Worm (Caenorhabditis elegans): ENCODE measurements around the gene znf-207.

DNA sequence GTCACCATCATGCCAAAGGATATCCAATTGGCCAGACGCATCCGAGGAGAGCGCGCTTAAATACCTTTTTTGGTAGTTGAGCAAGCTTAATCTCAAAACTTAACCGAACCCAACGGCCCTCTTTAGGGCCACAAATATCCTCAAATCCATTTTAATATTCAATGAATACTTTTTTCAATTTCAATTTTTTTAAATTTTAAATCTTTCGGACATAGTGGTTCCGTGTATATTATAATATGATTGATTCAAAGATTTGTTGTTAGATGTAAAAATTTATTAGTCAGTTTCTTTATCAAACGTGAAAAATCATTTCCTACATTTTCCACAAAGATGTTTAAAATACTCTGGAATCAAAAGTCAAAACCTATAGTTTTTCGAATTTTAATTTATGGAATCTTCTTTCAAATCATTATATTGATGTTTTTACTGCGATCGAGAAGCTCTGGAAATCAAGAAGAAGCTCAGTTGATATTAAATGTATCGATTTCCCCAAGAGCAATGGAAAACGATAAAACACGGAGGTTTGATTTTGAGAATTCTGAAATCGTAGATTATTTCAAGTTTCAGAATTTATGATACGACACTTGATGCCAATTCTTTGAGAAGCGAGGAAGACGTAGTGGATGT is 16.3 kb downstream of the znf-207 start, which contains the start of gene B0035.21:
- TF ChIP-seq C34F6.9 (tag; optimal IDR thresholded peaks at IDR 0.05) (no peak), lsy-2 (tag; optimal IDR thresholded peaks at IDR 0.05) (no peak), alr-1 (tag; optimal IDR thresholded peaks at IDR 0.05) (no peak), mab-5 (tag; optimal IDR thresholded peaks at IDR 0.05) (no peak), snpc-4 (tag; optimal IDR thresholded peaks at IDR 0.05) (no peak), aly-2 (tag; optimal IDR thresholded peaks at IDR 0.05) (no peak), zag-1 (tag; optimal IDR thresholded peaks at IDR 0.05) (no peak), nhr-11 (tag; optimal IDR thresholded peaks at IDR 0.05) (no peak), nhr-77 (tag; optimal IDR thresholded peaks at IDR 0.05) (no peak), ceh-82 (tag; optimal IDR thresholded peaks at IDR 0.05) (no peak), skn-1 (tag; optimal IDR thresholded peaks at IDR 0.05) (no peak), nhr-25 (tag; optimal IDR thresholded peaks at IDR 0.05) (no peak)
